Worm (Caenorhabditis elegans): Measurements from ENCODE around the gene str-209.
A peak's percentile ranks its signal among the peaks of the same experiment; 100 is the strongest.

ce11 chrV:4914879-4915278, 33.9 kb upstream of the str-209 start, which contains the start of gene H23N18.6:
- TF ChIP-seq dmd-4 (tag; optimal IDR thresholded peaks at IDR 0.05): no peak
- TF ChIP-seq ztf-11 (tag; optimal IDR thresholded peaks at IDR 0.05): no peak
- TF ChIP-seq lin-39 (tag; optimal IDR thresholded peaks at IDR 0.05): no peak
- TF ChIP-seq egl-27 (tag; optimal IDR thresholded peaks at IDR 0.05): no peak
- peak; percentile 80 for TF ChIP-seq fos-1 (tag; optimal IDR thresholded peaks at IDR 0.05)
- no peak for TF ChIP-seq ztf-4 (tag; optimal IDR thresholded peaks at IDR 0.05)
- no peak for TF ChIP-seq zag-1 (tag; optimal IDR thresholded peaks at IDR 0.05)
